Fruit fly (Drosophila melanogaster): Measurements from ENCODE around the gene mrn.

Gene mrn

dm6 chr3L:15597945-15598344 is 17.6 kb upstream of the mrn start (continued):
- TF ChIP-seq CG11723 (GFP tag; optimal IDR thresholded peaks at IDR 0.05) (no peak), Rx (GFP tag; IDR thresholded peaks at IDR 0.05) (no peak), CG4820 (GFP tag; optimal IDR thresholded peaks at IDR 0.05) (no peak), MBD-R2 (GFP tag; IDR thresholded peaks at IDR 0.05) (no peak), Fer2 (tag; optimal IDR thresholded peaks at IDR 0.05) (no peak), CG10366 (GFP tag; IDR thresholded peaks at IDR 0.05) (no peak), CG15269 (tag; optimal IDR thresholded peaks at IDR 0.05) (peak; percentile 19), sima (GFP tag; optimal IDR thresholded peaks at IDR 0.05) (no peak), HmgZ (tag; optimal IDR thresholded peaks at IDR 0.05) (peak; percentile 24), Hsf (GFP tag; optimal IDR thresholded peaks at IDR 0.05) (no peak), Sox100B (GFP tag; optimal IDR thresholded peaks at IDR 0.05) (no peak)

- TF ChIP-seq aop (GFP tag; IDR thresholded peaks at IDR 0.05): no peak
- no peak for TF ChIP-seq Abd-B (GFP tag; optimal IDR thresholded peaks at IDR 0.05)
- TF ChIP-seq CG10274 (GFP tag; optimal IDR thresholded peaks at IDR 0.05): no peak
- no peak for TF ChIP-seq CG8359 (GFP tag; optimal IDR thresholded peaks at IDR 0.05; ENCODE audit: borderline replicate concordance)
- no peak for TF ChIP-seq al (GFP tag; IDR thresholded peaks at IDR 0.05)
- no peak for TF ChIP-seq Atf3 (GFP tag; optimal IDR thresholded peaks at IDR 0.05)
- TF ChIP-seq Chrac-16 (GFP tag; optimal IDR thresholded peaks at IDR 0.05): no peak
- TF ChIP-seq CG13123 (GFP tag; optimal IDR thresholded peaks at IDR 0.05): no peak
- no peak for TF ChIP-seq CG11398 (GFP tag; optimal IDR thresholded peaks at IDR 0.05)
- peak; percentile 5 for TF ChIP-seq Meics (GFP tag; optimal IDR thresholded peaks at IDR 0.05)
- no peak for TF ChIP-seq CG13287 (GFP tag; IDR thresholded peaks at IDR 0.05; ENCODE audit: partially characterized antibody)
- TF ChIP-seq CG2202 (tag; optimal IDR thresholded peaks at IDR 0.05): no peak
- TF ChIP-seq CG4360 (GFP tag; IDR thresholded peaks at IDR 0.05): no peak
- TF ChIP-seq CG31365 (tag; optimal IDR thresholded peaks at IDR 0.05): peak; percentile 25
- TF ChIP-seq B-H1 (GFP tag; IDR thresholded peaks at IDR 0.05): no peak; the same call in 2 of the 3 replicates
- TF ChIP-seq Asciz (GFP tag; optimal IDR thresholded peaks at IDR 0.05): peak; percentile 61
- TF ChIP-seq MESR4 (GFP tag; optimal IDR thresholded peaks at IDR 0.05): no peak
- TF ChIP-seq row (GFP tag; IDR thresholded peaks at IDR 0.05): no peak
- no peak for TF ChIP-seq slp2 (GFP tag; optimal IDR thresholded peaks at IDR 0.05)
- no peak for TF ChIP-seq Ssrp (tag; optimal IDR thresholded peaks at IDR 0.05)
- no peak for TF ChIP-seq CG12236 (GFP tag; optimal IDR thresholded peaks at IDR 0.05)
- no peak for TF ChIP-seq Atf6 (GFP tag; IDR thresholded peaks at IDR 0.05)
- no peak for TF ChIP-seq CG9437 (GFP tag; optimal IDR thresholded peaks at IDR 0.05)
- no peak for TF ChIP-seq eve (GFP tag; optimal IDR thresholded peaks at IDR 0.05)
- no peak for TF ChIP-seq Atf-2 (GFP tag; optimal IDR thresholded peaks at IDR 0.05)
- TF ChIP-seq CG3281 (GFP tag; optimal IDR thresholded peaks at IDR 0.05): peak; percentile 43
- TF ChIP-seq GATAe (GFP tag; conservative IDR thresholded peaks at IDR 0.05): no peak
- no peak for TF ChIP-seq cato (GFP tag; optimal IDR thresholded peaks at IDR 0.05; ENCODE audit: borderline replicate concordance)
- TF ChIP-seq chm (GFP tag; IDR thresholded peaks at IDR 0.05): no peak
- TF ChIP-seq CG7839 (tag; optimal IDR thresholded peaks at IDR 0.05): no peak
- TF ChIP-seq gce (GFP tag; IDR thresholded peaks at IDR 0.05): no peak
- no peak for TF ChIP-seq NfI (GFP tag; optimal IDR thresholded peaks at IDR 0.05)
- no peak for TF ChIP-seq crol (GFP tag; IDR thresholded peaks at IDR 0.05)
- no peak for TF ChIP-seq dm (GFP tag; optimal IDR thresholded peaks at IDR 0.05)
- peak; percentile 12 for TF ChIP-seq CG17568 (GFP tag; optimal IDR thresholded peaks at IDR 0.05)
- TF ChIP-seq CG30020 (tag; optimal IDR thresholded peaks at IDR 0.05): no peak
- no peak for TF ChIP-seq Mad (GFP tag; optimal IDR thresholded peaks at IDR 0.05)
- peak; percentile 10 for TF ChIP-seq CG13424 (tag; optimal IDR thresholded peaks at IDR 0.05)
- no peak for TF ChIP-seq CG13775 (GFP tag; optimal IDR thresholded peaks at IDR 0.05)
These were observed 16.9 kb upstream of the mrn start for dm6 chr3L:15597037-15597785.

Data from whole organism, embryonic.